Worm (Caenorhabditis elegans) whole organism, L4 larva: ENCODE data around the gene nhr-272.

Source experiments
- daf-19 ChIP-seq: fragments of 200-800 bp; sonication (Bioruptor generic); conservative IDR thresholded peaks from 2 replicates; pipeline ENCODE4 v1.3.6; 2022; ENCODE audit warnings: missing genetic modification characterization, missing compliant biosample characterization
- mdt-29 ChIP-seq: fragments of 200-800 bp; sonication (Bioruptor generic); IDR thresholded peaks from 2 replicates; pipeline ENCODE4 v1.3.6; 2022; ENCODE audit warnings: missing genetic modification reagents, missing genetic modification characterization, missing compliant biosample characterization
- nhr-10 ChIP-seq: fragments of 150-350 bp; optimal IDR thresholded peaks from 2 replicates; lab custom pipeline; 2014; ENCODE audit warnings: missing biosample characterization, missing genetic modification characterization
- pqm-1 ChIP-seq: sonication (generic microtip); optimal IDR thresholded peaks from 2 replicates; lab custom pipeline; 2017; ENCODE audit warnings: missing biosample characterization, missing genetic modification characterization

ce11 chrX:12663114-12663513 is 41.5 kb downstream of the nhr-272 start:
- TF ChIP-seq pqm-1 (tag; lab: Kevin White, UChicago) (no peak), daf-19 (no peak), mdt-29 (GFP tag; lab: Robert Waterston, UW) (no peak), nhr-10 (tag; lab: Kevin White, UChicago) (no peak)
